Worm (Caenorhabditis elegans) whole organism, midembryonic: ENCODE results near the gene R102.6.
"Not testable (repeated sequence)": the region's sequence is repeated elsewhere in the genome, so short reads cannot be mapped to it uniquely, and the experiment has no call there.

Source experiments
- T22C8.4 ChIP-seq: fragments of 200-800 bp; sonication (Bioruptor generic); IDR thresholded peaks from 2 replicates; pipeline ENCODE4 v1.3.6; 2022; ENCODE audit warnings: missing genetic modification characterization, missing compliant biosample characterization
- cog-1 ChIP-seq: sonication (generic microtip); optimal IDR thresholded peaks from 2 replicates; lab custom pipeline; 2016; ENCODE audit warnings: missing genetic modification characterization, missing compliant biosample characterization
- flt-1 ChIP-seq: fragments of 200-800 bp; sonication (Bioruptor generic); IDR thresholded peaks from 2 replicates; pipeline ENCODE4 v1.3.6; 2022; ENCODE audit warnings: missing genetic modification characterization, missing compliant biosample characterization
- klf-2 ChIP-seq: fragments of 200-800 bp; sonication (Bioruptor generic); conservative IDR thresholded peaks from 2 replicates; pipeline ENCODE4 v1.3.6; 2022; ENCODE audit warnings: missing genetic modification reagents, missing genetic modification characterization, missing compliant biosample characterization
- med-1 ChIP-seq: sonication (generic microtip); optimal IDR thresholded peaks from 2 replicates; lab custom pipeline; 2017; ENCODE audit warnings: missing genetic modification characterization, mild to moderate bottlenecking, missing compliant biosample characterization, antibody characterized with exemption, missing genetic modification reagents; ENCODE audit not compliant: insufficient read depth
- ref-1 ChIP-seq: fragments of 200-800 bp; sonication (Bioruptor generic); conservative IDR thresholded peaks from 2 replicates; pipeline ENCODE4 v1.3.6; 2022; ENCODE audit warnings: missing genetic modification reagents, missing genetic modification characterization, missing compliant biosample characterization
- tab-1 ChIP-seq: fragments of 200-800 bp; sonication (Bioruptor generic); IDR thresholded peaks from 2 replicates; pipeline ENCODE4 v1.3.6; 2022; ENCODE audit warnings: missing genetic modification characterization, missing compliant biosample characterization
- ztf-23 ChIP-seq: fragments of 200-800 bp; sonication (Bioruptor generic); IDR thresholded peaks from 2 replicates; pipeline ENCODE4 v1.3.6; 2022; ENCODE audit warnings: missing genetic modification reagents, missing genetic modification characterization, missing compliant biosample characterization
- ztf-29 ChIP-seq: fragments of 200-800 bp; sonication (Bioruptor generic); IDR thresholded peaks from 2 replicates; pipeline ENCODE4 v1.3.6; 2022; ENCODE audit warnings: missing genetic modification reagents, missing genetic modification characterization, missing compliant biosample characterization

- TF ChIP-seq T22C8.4 (GFP tag; lab: Robert Waterston, UW); med-1; cog-1 (tag; lab: Kevin White, UChicago); flt-1 (GFP tag; lab: Robert Waterston, UW); klf-2; tab-1 (GFP tag; lab: Robert Waterston, UW); ztf-23 (GFP tag; lab: Robert Waterston, UW); ref-1 (GFP tag; lab: Robert Waterston, UW); ztf-29 (GFP tag; lab: Robert Waterston, UW): not testable (repeated sequence)
Observed at ce11 chrIV:10654047-10654446, 51.9 kb downstream of the R102.6 start, which contains the start of gene glb-19.
